Worm (Caenorhabditis elegans) whole organism, early embryonic: ENCODE data around the gene K07E3.2.
A peak's percentile ranks its signal among the peaks of the same experiment; 100 is the strongest.

Experiments used
- B0310.2 ChIP-seq: sonication (generic microtip); optimal IDR thresholded peaks from 2 replicates; lab custom pipeline; 2016; ENCODE audit warnings: mild to moderate bottlenecking, missing genetic modification characterization, missing compliant biosample characterization
- F13C5.2 ChIP-seq: sonication (generic microtip); optimal IDR thresholded peaks from 2 replicates; lab custom pipeline; 2017; ENCODE audit warnings: mild to moderate bottlenecking, missing genetic modification characterization, inconsistent platforms, missing compliant biosample characterization
- aly-1 ChIP-seq: sonication (generic microtip); optimal IDR thresholded peaks from 2 replicates; lab custom pipeline; 2016; ENCODE audit warnings: missing genetic modification characterization, missing compliant biosample characterization
- ama-1 ChIP-seq: fragments of 150-350 bp; optimal IDR thresholded peaks from 2 replicates; lab custom pipeline; 2014
- ceh-13 ChIP-seq: fragments of 200-800 bp; sonication (Bioruptor generic); optimal IDR thresholded peaks from 2 replicates; lab custom pipeline; 2018; ENCODE audit warnings: mild to moderate bottlenecking, missing genetic modification characterization, missing compliant biosample characterization
- ceh-36 ChIP-seq: sonication (generic microtip); optimal IDR thresholded peaks from 2 replicates; lab custom pipeline; 2016; ENCODE audit warnings: missing genetic modification characterization, inconsistent platforms, missing compliant biosample characterization
- ets-7 ChIP-seq: sonication (generic microtip); optimal IDR thresholded peaks from 2 replicates; lab custom pipeline; 2016; ENCODE audit warnings: missing genotype, missing genetic modification characterization, missing compliant biosample characterization
- flt-1 ChIP-seq: fragments of 200-800 bp; sonication (Bioruptor generic); IDR thresholded peaks from 2 replicates; pipeline ENCODE4 v1.3.6; 2022; ENCODE audit warnings: missing genetic modification characterization, missing compliant biosample characterization
- hmbx-1 ChIP-seq: sonication (generic microtip); optimal IDR thresholded peaks from 2 replicates; lab custom pipeline; 2016; ENCODE audit warnings: mild to moderate bottlenecking, missing genetic modification characterization, missing compliant biosample characterization
- hmg-4 ChIP-seq: fragments of 200-800 bp; sonication (Bioruptor generic); optimal IDR thresholded peaks from 2 replicates; lab custom pipeline; 2018; ENCODE audit warnings: mild to moderate bottlenecking, missing genetic modification characterization, missing compliant biosample characterization
- hnd-1 ChIP-seq: sonication (generic microtip); optimal IDR thresholded peaks from 2 replicates; lab custom pipeline; 2016; ENCODE audit warnings: missing genetic modification characterization, missing compliant biosample characterization
- pes-1 ChIP-seq: fragments of 200-800 bp; sonication (Bioruptor generic); IDR thresholded peaks from 2 replicates; pipeline ENCODE4 v1.3.6; 2022; ENCODE audit warnings: missing genetic modification reagents, missing genetic modification characterization, missing compliant biosample characterization
- scrt-1 ChIP-seq: fragments of 200-800 bp; sonication (Bioruptor generic); IDR thresholded peaks from 2 replicates; pipeline ENCODE4 v1.3.6; 2022; ENCODE audit warnings: missing genetic modification characterization, missing compliant biosample characterization
- sea-1 ChIP-seq: fragments of 200-800 bp; sonication (Bioruptor generic); conservative IDR thresholded peaks from 2 replicates; pipeline ENCODE4 v1.3.6; 2022; ENCODE audit warnings: missing genetic modification characterization, missing compliant biosample characterization
- tbx-11 ChIP-seq: fragments of 200-800 bp; sonication (Bioruptor generic); IDR thresholded peaks from 2 replicates; pipeline ENCODE4 v1.3.6; 2022; ENCODE audit warnings: missing genetic modification characterization, missing compliant biosample characterization
- tbx-37 ChIP-seq: fragments of 200-800 bp; sonication (Bioruptor generic); conservative IDR thresholded peaks from 2 replicates; pipeline ENCODE4 v1.3.6; 2022; ENCODE audit warnings: missing genetic modification reagents, missing genetic modification characterization, missing compliant biosample characterization
- tra-4 ChIP-seq: sonication (generic microtip); optimal IDR thresholded peaks from 2 replicates; lab custom pipeline; 2017; ENCODE audit warnings: missing genetic modification characterization, missing compliant biosample characterization

Gene K07E3.2

DNA sequence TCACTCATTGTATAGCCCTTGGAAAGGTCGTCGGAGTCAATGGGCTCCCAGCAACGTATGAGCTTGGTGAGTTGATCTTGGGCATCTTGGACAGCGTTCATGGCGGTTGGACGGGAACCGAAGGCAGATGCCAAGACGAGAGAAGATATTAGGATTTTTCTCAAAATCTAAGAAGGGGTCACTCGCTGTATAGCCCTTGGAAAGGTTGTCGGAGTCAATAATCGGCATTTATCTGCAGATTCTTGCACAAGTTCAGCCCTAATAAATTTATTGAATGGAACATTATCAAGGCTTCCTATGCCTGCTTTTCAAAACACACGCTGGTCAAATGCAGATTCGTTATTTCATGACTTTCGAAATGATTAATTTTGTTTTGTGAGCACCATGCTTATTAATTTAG lies 33.7 kb downstream of the K07E3.2 start, which contains the start of gene C02B8.7:
TSS of gene C02B8.7 (minus strand) at position 101 of the 400 bp plus-strand sequence.
- TF ChIP-seq tbx-11 (no peak), ceh-13 (GFP tag; lab: Kevin White, UChicago) (no peak), F13C5.2 (tag; lab: Kevin White, UChicago) (no peak), hmg-4 (GFP tag; lab: Kevin White, UChicago) (no peak), B0310.2 (no peak), aly-1 (tag; lab: Kevin White, UChicago) (no peak), ets-7 (tag; lab: Kevin White, UChicago) (no peak), scrt-1 (no peak)

DNA sequence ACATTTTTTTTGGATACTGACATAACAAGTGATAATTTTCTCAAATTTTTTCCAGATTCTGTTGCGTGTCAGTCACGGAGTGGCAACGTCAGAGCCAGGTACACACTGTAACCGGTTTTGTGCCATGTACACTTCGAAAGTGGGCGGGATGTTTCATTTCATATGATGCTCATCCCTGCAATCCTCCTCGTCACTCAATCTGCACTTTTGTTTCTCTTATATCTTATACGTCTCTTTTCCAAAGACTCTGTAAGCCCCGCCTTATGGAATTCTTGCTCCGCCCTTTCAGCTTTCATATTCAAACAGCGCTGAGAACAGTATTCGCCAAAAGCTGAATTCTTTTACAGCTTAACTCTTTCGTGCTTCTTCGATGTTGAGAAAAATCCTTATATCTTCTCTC lies 35.0 kb downstream of the K07E3.2 start, which contains the start of gene C02B8.3:
TSS of gene C02B8.3 (plus strand) at position 301 of the 400 bp plus-strand sequence.
- TF ChIP-seq tra-4 (tag; lab: Kevin White, UChicago) (no peak), tbx-11 (no peak), flt-1 (GFP tag; lab: Robert Waterston, UW) (no peak), hnd-1 (tag; lab: Kevin White, UChicago) (no peak), sea-1 (no peak), ets-7 (tag; lab: Kevin White, UChicago) (no peak), hmbx-1 (tag; lab: Kevin White, UChicago) (no peak), scrt-1 (no peak), ceh-36 (tag; lab: Kevin White, UChicago) (no peak), aly-1 (tag; lab: Kevin White, UChicago) (no peak)

- TF ChIP-seq tbx-11: no peak
- no peak for TF ChIP-seq F13C5.2 (tag; lab: Kevin White, UChicago)
Measured at ce11 chrX:8147398-8147797, 43.3 kb downstream of the K07E3.2 start, which contains the start of gene C02B8.1. Gene C02B8.1 (plus strand): TSS chrX:8147698.

ce11 chrX:8148993-8149392 lies 44.9 kb downstream of the K07E3.2 start:
- TF ChIP-seq tbx-37 (no peak), F13C5.2 (tag; lab: Kevin White, UChicago) (no peak), ceh-13 (GFP tag; lab: Kevin White, UChicago) (no peak), ets-7 (tag; lab: Kevin White, UChicago) (no peak), hnd-1 (tag; lab: Kevin White, UChicago) (no peak), tra-4 (tag; lab: Kevin White, UChicago) (no peak)

DNA sequence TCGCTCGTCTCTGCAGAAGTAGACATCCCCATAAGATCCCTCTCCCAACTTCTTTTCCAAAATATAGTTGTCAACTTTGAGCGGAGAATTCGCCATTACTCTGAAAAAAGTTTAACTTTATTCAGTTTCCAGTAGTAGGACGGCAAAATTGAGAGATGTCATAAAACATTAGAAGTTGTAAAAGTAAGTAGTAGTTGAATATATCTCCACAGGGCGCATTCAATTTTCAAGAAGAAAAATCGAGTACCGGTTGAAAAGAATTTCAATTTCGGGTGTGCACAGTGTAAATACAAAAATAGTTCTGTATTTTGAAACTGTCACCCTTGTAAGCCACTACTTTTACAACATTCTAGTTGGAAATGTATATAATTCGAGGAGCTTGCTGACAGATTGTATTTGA lies 46.5 kb downstream of the K07E3.2 start, which contains the start of gene F22F1.2:
TSS of gene F22F1.2 (minus strand) at position 101 of the 400 bp plus-strand sequence.
- TF ChIP-seq sea-1 (no peak), ceh-36 (tag; lab: Kevin White, UChicago) (no peak), scrt-1 (no peak), tra-4 (tag; lab: Kevin White, UChicago) (no peak), ceh-13 (GFP tag; lab: Kevin White, UChicago) (no peak)

DNA sequence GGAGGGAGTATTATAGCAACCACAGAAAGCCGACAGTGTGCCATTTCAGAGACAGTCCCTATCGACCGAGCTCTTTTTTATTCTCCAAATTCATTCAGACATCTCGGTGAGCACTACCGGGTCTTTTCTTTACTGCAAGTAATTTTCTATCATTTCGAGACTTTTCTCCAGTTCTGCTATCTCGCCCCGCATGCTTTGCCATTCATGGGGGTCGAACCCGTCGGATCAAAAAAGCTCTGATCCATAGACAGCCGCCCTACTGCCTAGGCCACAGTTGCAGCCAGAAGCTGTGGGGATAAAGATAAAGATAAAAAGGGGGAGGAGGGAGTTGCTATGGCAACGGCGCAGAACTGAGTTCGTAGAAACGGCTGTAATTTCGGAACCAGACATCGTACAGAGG lies 47.3 kb downstream of the K07E3.2 start:
- peak; percentile 43 for TF ChIP-seq hmg-4 (GFP tag; lab: Kevin White, UChicago)
- no peak for TF ChIP-seq sea-1

DNA sequence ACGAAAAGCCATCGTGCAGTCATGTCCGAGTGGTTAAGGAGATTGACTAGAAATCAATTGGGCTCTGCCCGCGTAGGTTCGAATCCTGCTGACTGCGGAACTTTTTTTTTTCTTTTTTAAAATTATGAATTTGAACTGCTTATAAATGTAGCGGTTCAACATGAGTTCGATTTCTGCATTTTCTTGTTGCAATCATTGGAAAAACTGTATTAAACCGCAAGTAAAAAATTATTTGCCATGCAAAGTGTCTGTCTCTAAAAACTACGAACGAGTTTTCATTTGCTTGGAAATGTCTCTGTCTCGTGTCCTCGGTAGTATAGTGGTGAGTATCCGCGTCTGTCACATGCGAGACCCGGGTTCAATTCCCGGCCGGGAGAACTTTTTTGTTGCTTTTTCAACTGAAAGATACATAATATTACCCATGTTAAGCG lies 51.4 kb downstream of the K07E3.2 start:
- TF ChIP-seq tbx-37 (peak; percentile 79), scrt-1 (peak; percentile 61), pes-1 (GFP tag; lab: Robert Waterston, UW) (peak; percentile 81), tbx-11 (peak; percentile 58), flt-1 (GFP tag; lab: Robert Waterston, UW) (peak; percentile 83)

DNA sequence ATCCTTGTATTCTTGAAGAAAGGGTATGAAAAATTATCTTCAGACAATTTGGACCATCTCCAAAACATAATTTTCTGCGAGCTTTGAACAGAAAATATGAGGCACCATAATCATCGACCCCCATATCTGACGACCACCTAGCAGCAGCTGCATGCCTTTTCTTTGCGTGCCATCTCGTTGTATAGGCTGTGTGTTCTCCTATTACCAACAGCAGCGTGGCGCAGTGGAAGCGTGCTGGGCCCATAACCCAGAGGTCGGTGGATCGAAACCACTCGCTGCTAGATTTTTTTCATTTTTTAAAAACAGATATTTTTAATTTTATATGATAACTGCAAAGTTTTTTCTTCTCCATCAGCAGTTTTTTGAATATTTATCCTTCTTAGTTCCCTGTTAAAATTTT lies 51.9 kb downstream of the K07E3.2 start:
- peak; percentile 94 for TF ChIP-seq tbx-37
- TF ChIP-seq hmg-4 (GFP tag; lab: Kevin White, UChicago): peak; percentile 97
- peak; percentile 46 for TF ChIP-seq hnd-1 (tag; lab: Kevin White, UChicago)
- peak; percentile 93 for TF ChIP-seq ceh-36 (tag; lab: Kevin White, UChicago)
- peak; percentile 46 for TF ChIP-seq ets-7 (tag; lab: Kevin White, UChicago)
- TF ChIP-seq B0310.2: peak; percentile 87
- TF ChIP-seq aly-1 (tag; lab: Kevin White, UChicago): no peak
- peak; percentile 99 for TF ChIP-seq sea-1
- TF ChIP-seq tra-4 (tag; lab: Kevin White, UChicago): peak; percentile 68
- peak; percentile 83 for TF ChIP-seq ceh-13 (GFP tag; lab: Kevin White, UChicago)
- peak; percentile 96 for TF ChIP-seq flt-1 (GFP tag; lab: Robert Waterston, UW)
- TF ChIP-seq tbx-11: peak; percentile 91
- TF ChIP-seq scrt-1: peak; percentile 97
- TF ChIP-seq ama-1 (lab: Kevin White, UChicago): no peak
- TF ChIP-seq hmbx-1 (tag; lab: Kevin White, UChicago): peak; percentile 71
- TF ChIP-seq pes-1 (GFP tag; lab: Robert Waterston, UW): peak; percentile 98
- peak; percentile 78 for TF ChIP-seq F13C5.2 (tag; lab: Kevin White, UChicago)

- TF ChIP-seq flt-1 (GFP tag; lab: Robert Waterston, UW): 0 out of 2 replicates have a peak, but pooled peaks have one; percentile 37
- TF ChIP-seq ceh-13 (GFP tag; lab: Kevin White, UChicago): no peak
- TF ChIP-seq tbx-11: 0 out of 2 replicates have a peak, but pooled peaks have one; percentile 27
- TF ChIP-seq sea-1: peak; percentile 45
- no peak for TF ChIP-seq hnd-1 (tag; lab: Kevin White, UChicago)
- TF ChIP-seq ama-1 (lab: Kevin White, UChicago): no peak
- TF ChIP-seq pes-1 (GFP tag; lab: Robert Waterston, UW): 0 out of 2 replicates have a peak, but pooled peaks have one; percentile 30
- 0 out of 2 replicates have a peak, but pooled peaks have one; percentile 21 for TF ChIP-seq tbx-37
Measured at ce11 chrX:8156502-8156901, 52.4 kb downstream of the K07E3.2 start.
